Worm (Caenorhabditis elegans): ENCODE measurements around the gene C50B8.4.

DNA sequence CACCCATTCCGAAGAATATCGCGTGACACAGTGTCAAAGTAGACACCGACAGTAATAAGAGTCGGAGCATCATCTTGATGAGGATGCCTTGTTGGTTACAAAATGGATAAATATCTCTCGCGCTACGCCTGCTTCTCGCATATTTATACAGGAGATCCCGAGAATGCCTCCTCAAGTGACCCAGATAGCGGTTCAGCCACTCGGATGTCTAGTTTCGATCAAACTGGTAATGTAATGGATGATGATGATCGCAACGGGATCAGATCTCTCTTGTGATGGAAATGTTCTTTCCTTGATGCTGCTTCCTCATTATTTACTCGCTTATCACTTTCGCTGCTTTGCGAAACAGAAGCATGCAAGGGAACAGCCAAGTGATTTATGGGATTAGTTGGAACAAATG, 8.0 kb upstream of the C50B8.4 start, which contains the start of gene grl-17:
- TF ChIP-seq ets-4 (tag; optimal IDR thresholded peaks at IDR 0.05) = no peak
- TF ChIP-seq dve-1 (tag; optimal IDR thresholded peaks at IDR 0.05) = no peak
- no peak for TF ChIP-seq sox-4 (tag; optimal IDR thresholded peaks at IDR 0.05)
- TF ChIP-seq ama-1 (optimal IDR thresholded peaks at IDR 0.05) = no peak
- TF ChIP-seq tbx-2 (tag; optimal IDR thresholded peaks at IDR 0.05) = no peak
- TF ChIP-seq ceh-34 (tag; optimal IDR thresholded peaks at IDR 0.05) = no peak
- no peak for TF ChIP-seq ceh-24 (tag; optimal IDR thresholded peaks at IDR 0.05)
- no peak for TF ChIP-seq nhr-11 (tag; optimal IDR thresholded peaks at IDR 0.05)
- no peak for TF ChIP-seq pha-4 (tag; optimal IDR thresholded peaks at IDR 0.05)

All from whole organism, late embryonic.